Worm (Caenorhabditis elegans): ENCODE results near the gene ZK792.4.

ZK792.4 gene

DNA sequence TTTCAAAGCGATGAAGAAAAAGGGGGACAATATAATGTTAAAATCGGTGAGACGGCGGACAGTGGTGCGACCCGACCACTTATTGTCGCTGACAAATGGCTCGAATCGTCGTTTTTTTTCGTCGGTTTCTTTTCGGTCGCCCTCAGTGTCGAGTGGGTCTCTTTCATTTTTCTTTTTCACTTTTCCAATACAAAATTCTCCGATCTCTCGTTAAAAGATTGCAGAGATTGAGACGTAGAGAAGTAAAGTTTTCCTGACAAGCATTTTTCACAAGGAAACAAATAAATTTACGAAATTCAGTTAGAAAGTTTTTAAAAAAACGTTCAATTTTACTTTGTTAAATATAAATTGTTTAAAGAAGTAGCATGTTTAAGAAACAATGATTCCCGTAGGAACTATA is 9.7 kb upstream of the ZK792.4 start:
- TF ChIP-seq unc-39 (tag; optimal IDR thresholded peaks at IDR 0.05) (no peak), nhr-25 (tag; optimal IDR thresholded peaks at IDR 0.05) (no peak), ztf-4 (tag; optimal IDR thresholded peaks at IDR 0.05) (no peak), ceh-82 (tag; optimal IDR thresholded peaks at IDR 0.05) (no peak), ZK546.5 (tag; optimal IDR thresholded peaks at IDR 0.05) (no peak), F13H6.1 (tag; optimal IDR thresholded peaks at IDR 0.05) (no peak), sem-4 (tag; optimal IDR thresholded peaks at IDR 0.05) (no peak), dmd-4 (tag; optimal IDR thresholded peaks at IDR 0.05) (no peak), egl-27 (tag; optimal IDR thresholded peaks at IDR 0.05) (no peak), nhr-12 (tag; optimal IDR thresholded peaks at IDR 0.05) (no peak)

DNA sequence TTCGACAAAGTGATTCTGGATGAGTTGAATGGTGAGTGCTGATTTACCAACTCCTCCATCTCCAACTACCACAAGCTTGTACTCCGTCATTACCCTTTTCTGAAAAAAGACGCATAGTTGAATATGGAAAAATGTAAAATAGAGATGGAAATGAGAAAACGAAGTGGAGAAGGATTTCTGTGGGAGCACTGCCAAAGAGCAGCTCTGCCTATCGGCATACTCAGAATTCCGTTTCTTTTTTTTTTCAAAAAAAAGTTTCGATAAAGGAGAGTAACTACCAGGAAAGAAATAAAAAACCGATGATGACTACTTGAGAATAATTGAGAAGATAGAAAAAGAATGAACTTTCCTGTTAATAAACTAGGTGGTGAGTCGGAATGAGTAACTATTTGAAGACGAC is 9.2 kb upstream of the ZK792.4 start, which contains the start of gene let-60:
let-60 (minus strand) TSS at position 101 of the 400 bp plus-strand sequence.
- TF ChIP-seq mbf-1 (tag; optimal IDR thresholded peaks at IDR 0.05) (no peak), egl-27 (tag; optimal IDR thresholded peaks at IDR 0.05) (no peak), sem-4 (tag; optimal IDR thresholded peaks at IDR 0.05) (no peak), unc-55 (GFP tag; optimal IDR thresholded peaks at IDR 0.05) (no peak), ama-1 (optimal IDR thresholded peaks at IDR 0.05) (no peak), sma-3 (GFP tag; optimal IDR thresholded peaks at IDR 0.05) (no peak), Y55F3AM.14 (GFP tag; optimal IDR thresholded peaks at IDR 0.05) (no peak)

DNA sequence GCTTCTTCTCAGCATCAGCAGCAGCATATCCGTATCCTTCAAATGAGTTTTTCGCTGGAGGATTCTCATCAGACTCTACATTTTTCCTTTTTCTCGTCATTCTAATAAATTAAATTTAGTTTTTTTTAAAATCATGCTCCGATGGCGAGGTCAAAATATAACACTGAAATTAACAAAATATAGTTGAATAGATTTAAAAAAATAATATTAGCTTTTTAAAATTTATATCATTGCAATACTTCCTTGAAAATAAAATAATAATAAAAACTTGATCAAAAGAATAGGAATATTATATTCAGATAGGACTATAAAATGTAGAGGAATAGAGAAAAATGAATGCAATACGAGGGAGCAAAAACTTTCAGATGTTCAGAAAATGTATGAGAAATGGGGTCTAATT is 6.2 kb upstream of the ZK792.4 start, which contains the start of gene ZK792.5:
ZK792.5 (minus strand) TSS at position 101 of the 400 bp plus-strand sequence.
- no peak for TF ChIP-seq alr-1 (tag; optimal IDR thresholded peaks at IDR 0.05)
- no peak for TF ChIP-seq nhr-11 (tag; optimal IDR thresholded peaks at IDR 0.05)
- TF ChIP-seq ama-1 (optimal IDR thresholded peaks at IDR 0.05): no peak
- no peak for TF ChIP-seq nhr-25 (tag; optimal IDR thresholded peaks at IDR 0.05)
- TF ChIP-seq mbf-1 (tag; optimal IDR thresholded peaks at IDR 0.05): no peak
- no peak for TF ChIP-seq blmp-1 (tag; optimal IDR thresholded peaks at IDR 0.05; ENCODE audit: insufficient read depth)
- TF ChIP-seq ztf-4 (tag; optimal IDR thresholded peaks at IDR 0.05): no peak
- no peak for TF ChIP-seq nhr-10 (tag; optimal IDR thresholded peaks at IDR 0.05)
- no peak for TF ChIP-seq sma-9 (GFP tag; optimal IDR thresholded peaks at IDR 0.05)
- TF ChIP-seq sma-9 (tag; optimal IDR thresholded peaks at IDR 0.05): no peak
- TF ChIP-seq nhr-23 (tag; optimal IDR thresholded peaks at IDR 0.05): no peak
- TF ChIP-seq egl-27 (tag; optimal IDR thresholded peaks at IDR 0.05): no peak
- TF ChIP-seq Y55F3AM.14 (GFP tag; optimal IDR thresholded peaks at IDR 0.05): no peak
- no peak for TF ChIP-seq zag-1 (tag; optimal IDR thresholded peaks at IDR 0.05)
- no peak for TF ChIP-seq unc-39 (tag; optimal IDR thresholded peaks at IDR 0.05)
- no peak for TF ChIP-seq elt-1 (tag; optimal IDR thresholded peaks at IDR 0.05)
- no peak for TF ChIP-seq snpc-4 (tag; optimal IDR thresholded peaks at IDR 0.05)

DNA sequence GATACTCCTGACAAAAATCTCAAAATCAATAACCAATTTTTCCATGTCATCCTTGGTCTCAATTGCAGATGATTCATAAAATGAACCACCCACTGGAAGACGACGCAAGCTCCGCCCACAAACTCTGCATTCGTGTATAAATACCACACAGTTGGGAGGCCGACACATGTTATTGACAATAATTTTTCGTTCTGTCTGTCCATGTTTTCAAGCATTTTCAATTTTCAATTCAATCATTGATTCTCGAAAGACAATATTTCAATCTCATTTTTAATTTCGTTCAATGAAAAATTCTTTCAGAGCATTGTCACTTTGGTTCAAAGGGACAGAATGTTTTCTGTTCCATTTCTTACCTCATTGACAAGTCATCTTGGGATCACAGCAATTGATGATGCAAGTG is 5.8 kb downstream of the ZK792.4 start, which contains the start of gene inx-9:
inx-9 (plus strand) TSS at position 301 of the 400 bp plus-strand sequence.
- TF ChIP-seq lin-39 (tag; optimal IDR thresholded peaks at IDR 0.05) (no peak), nhr-10 (tag; optimal IDR thresholded peaks at IDR 0.05) (no peak), nhr-6 (tag; optimal IDR thresholded peaks at IDR 0.05) (no peak), sem-4 (tag; optimal IDR thresholded peaks at IDR 0.05) (no peak), dmd-4 (tag; optimal IDR thresholded peaks at IDR 0.05) (no peak)

DNA sequence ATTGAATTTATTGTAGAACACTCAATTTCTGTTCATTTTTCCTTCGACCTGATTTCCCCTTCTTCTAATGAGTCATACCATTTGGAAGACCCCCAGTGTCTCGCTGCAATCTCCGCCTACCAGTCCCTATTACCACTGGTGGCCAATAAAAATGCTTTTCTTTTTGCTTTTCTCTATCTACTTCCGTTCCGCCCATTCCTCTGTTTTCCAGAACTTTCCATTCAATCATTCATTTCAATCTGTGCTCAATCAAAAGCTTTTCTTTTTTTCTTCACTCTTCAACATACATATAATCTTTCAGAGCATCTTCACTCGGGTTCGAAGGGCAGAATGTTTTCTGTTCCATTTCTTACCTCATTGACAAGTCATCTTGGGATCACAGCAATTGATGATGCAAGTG is 8.3 kb downstream of the ZK792.4 start, which contains the start of gene inx-8:
inx-8 (plus strand) TSS at position 301 of the 400 bp plus-strand sequence.
- no peak for TF ChIP-seq blmp-1 (tag; optimal IDR thresholded peaks at IDR 0.05; ENCODE audit: insufficient read depth)
- no peak for TF ChIP-seq lin-11 (tag; optimal IDR thresholded peaks at IDR 0.05)
- TF ChIP-seq sma-9 (GFP tag; optimal IDR thresholded peaks at IDR 0.05): no peak
- TF ChIP-seq sma-9 (tag; optimal IDR thresholded peaks at IDR 0.05): no peak
- TF ChIP-seq nhr-129 (tag; optimal IDR thresholded peaks at IDR 0.05): no peak
- TF ChIP-seq ztf-11 (tag; optimal IDR thresholded peaks at IDR 0.05): no peak
- no peak for TF ChIP-seq unc-39 (tag; optimal IDR thresholded peaks at IDR 0.05)
- no peak for TF ChIP-seq nhr-23 (tag; optimal IDR thresholded peaks at IDR 0.05)

DNA sequence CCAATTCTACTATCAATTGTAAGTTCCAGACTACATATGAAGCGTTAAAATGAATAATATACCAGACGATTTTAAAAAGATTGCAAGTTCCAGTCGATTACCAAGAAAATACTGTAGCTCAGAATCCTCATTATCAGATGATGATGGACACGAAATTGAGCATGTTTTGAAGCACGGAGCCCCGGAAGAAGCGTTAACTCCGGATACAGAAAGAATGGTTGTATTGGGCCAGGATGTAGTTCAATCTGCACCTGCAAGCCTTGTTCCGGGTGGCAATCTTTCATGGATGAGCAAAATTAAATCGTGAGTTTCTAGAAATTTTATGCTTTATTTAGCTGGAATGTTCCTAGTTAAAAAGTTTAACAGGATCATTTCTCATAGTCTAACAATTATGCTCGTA is 13.8 kb downstream of the ZK792.4 start, which contains the start of gene atg-4.2:
atg-4.2 (plus strand) TSS at position 24 of the 400 bp plus-strand sequence.
- TF ChIP-seq ceh-16 (tag; optimal IDR thresholded peaks at IDR 0.05) (no peak), blmp-1 (tag; optimal IDR thresholded peaks at IDR 0.05; ENCODE audit: insufficient read depth) (no peak), F13H6.1 (tag; optimal IDR thresholded peaks at IDR 0.05) (no peak), ztf-11 (tag; optimal IDR thresholded peaks at IDR 0.05) (no peak), ZK546.5 (tag; optimal IDR thresholded peaks at IDR 0.05) (no peak), zag-1 (tag; optimal IDR thresholded peaks at IDR 0.05) (no peak), R02D3.7 (tag; optimal IDR thresholded peaks at IDR 0.05) (no peak), dmd-4 (tag; optimal IDR thresholded peaks at IDR 0.05) (no peak), snpc-4 (tag; optimal IDR thresholded peaks at IDR 0.05) (no peak), mdl-1 (tag; optimal IDR thresholded peaks at IDR 0.05) (no peak), ztf-1 (GFP tag; conservative IDR thresholded peaks at IDR 0.05) (no peak), alr-1 (tag; optimal IDR thresholded peaks at IDR 0.05) (no peak), elt-1 (tag; optimal IDR thresholded peaks at IDR 0.05) (no peak), egl-27 (tag; optimal IDR thresholded peaks at IDR 0.05) (no peak), nhr-10 (tag; optimal IDR thresholded peaks at IDR 0.05) (no peak), nhr-11 (tag; optimal IDR thresholded peaks at IDR 0.05) (no peak), lin-39 (tag; optimal IDR thresholded peaks at IDR 0.05) (no peak), ama-1 (optimal IDR thresholded peaks at IDR 0.05) (no peak), nhr-237 (tag; optimal IDR thresholded peaks at IDR 0.05) (no peak), aly-2 (tag; optimal IDR thresholded peaks at IDR 0.05) (no peak)
